Worm (Caenorhabditis elegans): ENCODE measurements around the gene VZK822L.2.

Gene VZK822L.2

ce11 chrIV:11902832-11903231 lies 9.0 kb upstream of the VZK822L.2 start:
- no peak for TF ChIP-seq unc-62 (GFP tag; optimal IDR thresholded peaks at IDR 0.05)

- TF ChIP-seq unc-62 (GFP tag; optimal IDR thresholded peaks at IDR 0.05), result no peak
Measured at ce11 chrIV:11903676-11904075, 8.1 kb upstream of the VZK822L.2 start.

ce11 chrIV:11908733-11909132 lies 3.1 kb upstream of the VZK822L.2 start:
- TF ChIP-seq unc-62 (GFP tag; optimal IDR thresholded peaks at IDR 0.05), result no peak

ce11 chrIV:11913295-11913940 lies 1.6 kb downstream of the VZK822L.2 start:
- TF ChIP-seq unc-62 (GFP tag; optimal IDR thresholded peaks at IDR 0.05), result no peak

- TF ChIP-seq unc-62 (GFP tag; optimal IDR thresholded peaks at IDR 0.05), result no peak
Measured at ce11 chrIV:11914260-11914836, 2.5 kb downstream of the VZK822L.2 start.

- TF ChIP-seq unc-62 (GFP tag; optimal IDR thresholded peaks at IDR 0.05), result no peak
Measured at ce11 chrIV:11914837-11915737, 3.3 kb downstream of the VZK822L.2 start, which contains the start of gene fat-6. fat-6 (minus strand) TSS chrIV:11915687.

ce11 chrIV:11915768-11916453 lies 4.1 kb downstream of the VZK822L.2 start, which contains the start of gene ZK822.9:
ZK822.9 (plus strand) TSS chrIV:11915947.
- TF ChIP-seq unc-62 (GFP tag; optimal IDR thresholded peaks at IDR 0.05), result no peak

- no peak for TF ChIP-seq unc-62 (GFP tag; optimal IDR thresholded peaks at IDR 0.05)
Measured at ce11 chrIV:11916907-11917306, 5.1 kb downstream of the VZK822L.2 start, which contains the start of gene ZK822.10. ZK822.10 (plus strand) TSS chrIV:11917137.

- no peak for TF ChIP-seq unc-62 (GFP tag; optimal IDR thresholded peaks at IDR 0.05)
Measured at ce11 chrIV:11917886-11918285, 6.1 kb downstream of the VZK822L.2 start.

- TF ChIP-seq unc-62 (GFP tag; optimal IDR thresholded peaks at IDR 0.05), result no peak
Measured at ce11 chrIV:11919067-11919466, 7.2 kb downstream of the VZK822L.2 start.

- TF ChIP-seq unc-62 (GFP tag; optimal IDR thresholded peaks at IDR 0.05), result no peak
Measured at ce11 chrIV:11922011-11922410, 10.2 kb downstream of the VZK822L.2 start, which contains the start of gene ZK822.1. ZK822.1 (minus strand) TSS chrIV:11922131.

ce11 chrIV:11923074-11923473 lies 11.3 kb downstream of the VZK822L.2 start, which contains the start of gene srlf-31:
srlf-31 (minus strand) TSS chrIV:11923174.
- no peak for TF ChIP-seq unc-62 (GFP tag; optimal IDR thresholded peaks at IDR 0.05)

ce11 chrIV:11924092-11924491 lies 12.3 kb downstream of the VZK822L.2 start:
- no peak for TF ChIP-seq unc-62 (GFP tag; optimal IDR thresholded peaks at IDR 0.05)

- TF ChIP-seq unc-62 (GFP tag; optimal IDR thresholded peaks at IDR 0.05), result no peak
Measured at ce11 chrIV:11925346-11926075, 13.7 kb downstream of the VZK822L.2 start, which contains the start of the genes srlf-33 and srlf-32. srlf-33 (minus strand) TSS chrIV:11925446. srlf-32 (plus strand) TSS chrIV:11926025.

ce11 chrIV:11928388-11928787 lies 16.6 kb downstream of the VZK822L.2 start:
- no peak for TF ChIP-seq unc-62 (GFP tag; optimal IDR thresholded peaks at IDR 0.05)

Data from whole organism, dauer.